Fruit fly (Drosophila melanogaster) whole organism, adult: ENCODE measurements around the gene Muc26B.

Experiments used
- CG12768 ChIP-seq: fragments of 200-800 bp; sonication (Bioruptor generic); optimal IDR thresholded peaks from 2 replicates; lab custom pipeline; 2017; ENCODE audit warnings: missing biosample characterization, missing genetic modification characterization, mild to moderate bottlenecking, moderate library complexity, missing genetic modification reagents
- CG14711 ChIP-seq: fragments of 200-800 bp; sonication (Bioruptor generic); optimal IDR thresholded peaks from 2 replicates; lab custom pipeline; 2018; ENCODE audit warnings: missing biosample characterization, mild to moderate bottlenecking, missing genetic modification characterization, moderate library complexity
- CG1620 ChIP-seq: fragments of 200-800 bp; sonication (Bioruptor generic); optimal IDR thresholded peaks from 2 replicates; lab custom pipeline; 2016; ENCODE audit warnings: missing biosample characterization, missing genetic modification characterization
- CG33017 ChIP-seq: fragments of 200-800 bp; sonication (Bioruptor generic); optimal IDR thresholded peaks from 2 replicates; lab custom pipeline; 2018; ENCODE audit warnings: missing biosample characterization, mild to moderate bottlenecking, missing genetic modification characterization, moderate library complexity
- CG5204 ChIP-seq: fragments of 200-800 bp; sonication (Bioruptor generic); optimal IDR thresholded peaks from 2 replicates; lab custom pipeline; 2016; ENCODE audit warnings: missing biosample characterization, missing genetic modification characterization
- CG7045 ChIP-seq: fragments of 200-800 bp; sonication (Bioruptor generic); optimal IDR thresholded peaks from 2 replicates; lab custom pipeline; 2017; ENCODE audit warnings: missing biosample characterization, mild to moderate bottlenecking, missing genetic modification characterization
- CG7101 ChIP-seq: fragments of 200-800 bp; sonication (Bioruptor generic); optimal IDR thresholded peaks from 2 replicates; lab custom pipeline; 2018; ENCODE audit warnings: missing biosample characterization, mild to moderate bottlenecking, missing genetic modification characterization, moderate library complexity
- Clk ChIP-seq: fragments of 200-800 bp; sonication (Bioruptor generic); optimal IDR thresholded peaks from 2 replicates; lab custom pipeline; 2017; ENCODE audit warnings: missing biosample characterization, missing genetic modification characterization
- Crg-1 ChIP-seq: fragments of 200-800 bp; sonication (Bioruptor generic); optimal IDR thresholded peaks from 2 replicates; lab custom pipeline; 2016; ENCODE audit warnings: missing biosample characterization, missing genetic modification characterization
- Hr96 ChIP-seq: fragments of 200-800 bp; sonication (Bioruptor generic); optimal IDR thresholded peaks from 2 replicates; lab custom pipeline; 2016; ENCODE audit warnings: missing biosample characterization, missing genetic modification characterization
- Mnt ChIP-seq: fragments of 200-800 bp; sonication (Bioruptor generic); optimal IDR thresholded peaks from 2 replicates; lab custom pipeline; 2016; ENCODE audit warnings: missing biosample characterization, mild to moderate bottlenecking, missing genetic modification characterization
- bab1 ChIP-seq: fragments of 200-800 bp; sonication (Bioruptor generic); optimal IDR thresholded peaks from 3 replicates; lab custom pipeline; 2019; ENCODE audit warnings: missing biosample characterization, mild to moderate bottlenecking, missing genetic modification characterization, moderate library complexity
- cic ChIP-seq: fragments of 200-800 bp; sonication (Bioruptor generic); optimal IDR thresholded peaks from 2 replicates; lab custom pipeline; 2017; ENCODE audit warnings: missing biosample characterization, mild to moderate bottlenecking, missing genetic modification characterization, moderate library complexity
- cnc ChIP-seq, 2 experiments: fragments of >200 bp; optimal IDR thresholded peaks; 2 replicates each; lab custom pipeline; 2017
- kay ChIP-seq: fragments of 200-800 bp; sonication (Bioruptor generic); peaks from one replicate; lab custom pipeline; 2016; ENCODE audit warnings: missing biosample characterization, missing genetic modification characterization, borderline replicate concordance
- ovo ChIP-seq: fragments of 200-800 bp; sonication (Bioruptor generic); optimal IDR thresholded peaks from 2 replicates; lab custom pipeline; 2016; ENCODE audit warnings: missing biosample characterization, missing genetic modification characterization
- pad ChIP-seq: fragments of 200-800 bp; sonication (Bioruptor generic); optimal IDR thresholded peaks from 3 replicates; lab custom pipeline; 2017; ENCODE audit warnings: missing biosample characterization, missing genetic modification characterization, mild to moderate bottlenecking, moderate library complexity, missing genetic modification reagents
- tj ChIP-seq: fragments of 200-800 bp; sonication (Bioruptor generic); optimal IDR thresholded peaks from 3 replicates; lab custom pipeline; 2017; ENCODE audit warnings: missing biosample characterization, mild to moderate bottlenecking, missing genetic modification characterization, moderate library complexity
- toe ChIP-seq: fragments of 200-800 bp; sonication (Bioruptor generic); optimal IDR thresholded peaks from 2 replicates; lab custom pipeline; 2016; ENCODE audit warnings: missing biosample characterization, missing genetic modification characterization

Muc26B gene

DNA sequence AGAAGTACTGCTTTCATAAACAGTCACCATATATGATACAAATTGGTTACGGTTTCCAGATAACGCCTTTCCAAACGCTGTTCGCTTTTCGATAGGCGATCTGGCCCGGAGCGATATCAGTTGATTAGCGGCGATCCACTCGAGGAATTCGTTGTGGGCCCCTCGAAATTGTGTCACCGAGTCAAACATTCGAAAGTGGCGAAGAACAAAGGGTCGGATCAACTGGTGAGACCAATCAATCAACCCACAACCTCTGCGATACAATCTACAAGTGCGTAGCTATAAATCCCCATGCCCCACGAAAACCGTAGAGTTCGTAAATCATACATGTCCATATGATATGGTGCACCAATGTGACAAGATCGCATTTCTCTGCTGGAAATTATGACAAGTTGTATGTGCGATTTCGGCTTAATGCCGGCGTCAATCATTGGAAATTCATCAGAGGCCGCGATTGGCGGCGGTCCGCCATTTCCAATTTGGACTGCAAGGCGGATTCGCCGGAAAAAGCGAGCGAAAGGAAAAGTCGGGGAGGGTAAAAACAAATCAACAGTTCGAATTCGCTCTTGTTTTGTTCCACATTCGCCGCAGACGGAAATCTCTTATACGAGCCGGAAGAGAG lies 26.5 kb downstream of the Muc26B start:
- TF ChIP-seq tj (GFP tag; lab: Kevin White, UChicago) (no peak), Crg-1 (no peak), toe (GFP tag; lab: Kevin White, UChicago) (no peak), Mnt (GFP tag; lab: Kevin White, UChicago) (no peak), CG33017 (tag; lab: Kevin White, UChicago) (no peak), cic (GFP tag; lab: Kevin White, UChicago) (no peak), CG1620 (GFP tag; lab: Kevin White, UChicago) (no peak), CG14711 (tag; lab: Kevin White, UChicago) (no peak)

DNA sequence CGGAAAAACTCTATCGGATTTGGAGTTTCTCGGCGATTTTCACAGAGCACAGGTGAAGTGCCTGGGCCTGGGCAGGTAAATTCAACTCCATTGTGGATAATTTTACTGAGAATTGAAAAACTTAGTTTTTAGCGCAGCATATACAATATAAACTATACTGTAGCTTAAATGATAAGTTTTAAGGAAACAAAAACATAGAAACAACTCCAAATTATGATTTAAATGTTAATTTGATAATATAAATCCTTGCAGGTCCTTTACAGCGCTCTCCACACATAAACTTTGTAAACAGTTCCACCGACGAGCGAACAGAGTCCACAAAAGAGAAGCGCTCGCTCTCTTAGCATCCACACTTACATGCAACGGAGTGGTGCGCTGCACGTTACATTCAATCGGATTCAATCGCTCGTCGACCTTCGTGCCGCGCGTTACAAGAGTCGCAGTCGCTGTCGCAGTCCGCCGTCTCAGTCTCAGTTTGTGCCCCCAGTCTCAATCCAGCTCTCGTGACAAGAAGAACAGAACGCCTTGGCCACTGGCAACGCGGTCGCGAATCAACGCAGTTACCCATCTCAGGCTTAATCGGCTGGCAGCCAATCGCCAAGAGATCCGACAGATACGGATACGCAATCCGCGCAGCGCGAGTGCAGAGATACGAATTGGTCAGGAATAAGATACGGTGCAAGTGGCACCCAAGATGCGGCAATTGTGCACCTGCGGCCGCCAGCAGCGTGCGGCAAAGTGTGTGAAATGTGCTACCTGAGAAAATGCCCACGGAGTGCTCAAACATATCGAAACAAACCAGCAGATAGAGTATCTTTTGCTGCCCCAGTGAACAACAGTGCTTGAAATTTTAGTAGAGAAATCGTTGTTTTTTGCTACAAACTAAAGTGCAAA lies 27.2 kb downstream of the Muc26B start, which contains the start of gene smal:
Gene smal (plus strand): TSS at position 394 of the 894 bp plus-strand sequence.
- TF ChIP-seq CG7045: no peak
- TF ChIP-seq ovo (GFP tag; lab: Kevin White, UChicago): no peak
- TF ChIP-seq toe (GFP tag; lab: Kevin White, UChicago): no peak
- TF ChIP-seq CG5204 (GFP tag; lab: Kevin White, UChicago): no peak
- no peak for TF ChIP-seq pad (GFP tag; lab: Kevin White, UChicago)
- TF ChIP-seq tj (GFP tag; lab: Kevin White, UChicago): no peak

DNA sequence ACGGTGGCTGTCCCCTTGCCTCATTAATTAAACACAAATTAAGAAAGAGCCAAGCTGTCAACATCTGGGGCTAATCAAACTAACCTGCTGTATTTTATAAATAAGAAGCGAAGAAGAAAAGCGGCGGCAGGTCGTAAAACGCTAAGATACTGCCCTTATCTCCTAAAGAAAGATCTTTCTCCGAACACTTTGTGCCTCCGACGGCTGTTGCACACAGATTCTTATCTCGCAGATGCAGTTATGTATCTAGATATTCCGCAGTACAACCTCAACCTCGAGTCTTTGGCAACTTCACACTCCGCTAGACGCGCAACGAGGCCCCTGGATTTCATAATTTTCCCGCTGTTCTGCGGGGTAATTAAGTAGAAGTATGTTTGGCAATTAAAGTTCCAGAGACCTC lies 28.2 kb downstream of the Muc26B start:
- no peak for TF ChIP-seq kay (GFP tag; lab: Kevin White, UChicago)
- no peak for TF ChIP-seq Mnt (GFP tag; lab: Kevin White, UChicago)
- TF ChIP-seq tj (GFP tag; lab: Kevin White, UChicago): no peak
- no peak for TF ChIP-seq bab1
- TF ChIP-seq CG12768 (GFP tag; lab: Kevin White, UChicago): no peak
- no peak for TF ChIP-seq cnc (optimal IDR thresholded peaks at IDR 0.05; lab: Kevin White, UChicago)
- TF ChIP-seq Crg-1: no peak
- TF ChIP-seq toe (GFP tag; lab: Kevin White, UChicago): no peak
- TF ChIP-seq pad (GFP tag; lab: Kevin White, UChicago): no peak
- no peak for TF ChIP-seq Hr96 (GFP tag; lab: Kevin White, UChicago)
- no peak for TF ChIP-seq CG5204 (GFP tag; lab: Kevin White, UChicago)

DNA sequence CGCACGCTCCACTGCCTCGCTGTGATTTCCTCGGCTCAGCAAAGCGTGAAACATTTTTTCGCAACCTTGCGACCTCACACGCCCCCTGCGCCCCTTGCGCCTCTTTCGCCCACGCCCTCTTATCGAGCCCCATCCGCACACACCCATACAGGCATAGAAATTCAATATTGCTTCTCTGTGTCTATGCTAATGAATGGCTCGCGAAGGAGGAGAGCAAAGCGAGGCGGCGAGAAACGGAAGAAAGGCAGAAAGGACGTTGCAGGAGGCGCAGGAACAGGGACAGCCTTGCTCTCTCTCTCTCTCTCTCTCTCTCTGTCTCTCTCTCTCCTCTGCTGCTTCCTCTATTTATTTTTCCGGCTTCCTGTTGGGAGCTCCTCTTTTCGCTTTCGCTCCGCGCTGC lies 34.6 kb downstream of the Muc26B start:
- TF ChIP-seq Hr96 (GFP tag; lab: Kevin White, UChicago) (no peak), CG1620 (GFP tag; lab: Kevin White, UChicago) (no peak), Clk (GFP tag; lab: Kevin White, UChicago) (no peak), tj (GFP tag; lab: Kevin White, UChicago) (no peak), cnc (optimal IDR thresholded peaks at IDR 0.05; lab: Kevin White, UChicago) (no peak), toe (GFP tag; lab: Kevin White, UChicago) (no peak), Crg-1 (no peak), ovo (GFP tag; lab: Kevin White, UChicago) (no peak), CG7045 (no peak), CG33017 (tag; lab: Kevin White, UChicago) (no peak), CG5204 (GFP tag; lab: Kevin White, UChicago) (no peak), CG14711 (tag; lab: Kevin White, UChicago) (no peak)

DNA sequence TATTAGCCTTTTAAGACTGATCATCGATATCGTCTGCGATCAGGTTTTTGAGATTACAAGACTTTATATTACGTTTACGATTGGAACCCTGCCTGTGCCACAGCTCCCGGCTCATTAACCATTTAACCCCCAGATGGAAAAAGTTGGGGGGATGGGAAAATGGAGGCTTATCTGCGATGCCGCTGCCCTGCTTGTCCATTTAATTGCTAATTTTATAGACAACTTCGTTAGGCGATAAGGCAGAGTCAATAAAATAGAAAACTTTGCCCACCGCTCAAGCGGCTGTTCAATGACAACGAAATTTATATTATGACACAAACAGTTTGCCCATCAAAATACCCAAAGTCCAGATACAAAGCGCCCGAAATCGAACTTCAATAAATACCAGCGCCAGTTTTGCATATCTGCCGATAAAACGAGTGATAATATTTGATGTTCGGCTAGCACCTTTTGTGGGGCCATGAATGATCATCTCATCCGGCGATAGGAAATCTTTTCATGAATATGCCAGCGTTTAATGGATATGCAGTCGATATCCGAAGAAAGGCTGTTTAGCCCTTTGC lies 41.3 kb downstream of the Muc26B start:
- TF ChIP-seq pad (GFP tag; lab: Kevin White, UChicago): no peak
- TF ChIP-seq Mnt (GFP tag; lab: Kevin White, UChicago): no peak
- TF ChIP-seq CG14711 (tag; lab: Kevin White, UChicago): no peak
- no peak for TF ChIP-seq CG5204 (GFP tag; lab: Kevin White, UChicago)
- TF ChIP-seq bab1: no peak
- no peak for TF ChIP-seq Hr96 (GFP tag; lab: Kevin White, UChicago)
- no peak for TF ChIP-seq CG7101 (tag; lab: Kevin White, UChicago)
- TF ChIP-seq CG12768 (GFP tag; lab: Kevin White, UChicago): no peak
- no peak for TF ChIP-seq Clk (GFP tag; lab: Kevin White, UChicago)
- no peak for TF ChIP-seq cnc (optimal IDR thresholded peaks at IDR 0.05; lab: Kevin White, UChicago)
- no peak for TF ChIP-seq tj (GFP tag; lab: Kevin White, UChicago)
- TF ChIP-seq ovo (GFP tag; lab: Kevin White, UChicago): no peak
- TF ChIP-seq CG1620 (GFP tag; lab: Kevin White, UChicago): no peak
- TF ChIP-seq kay (GFP tag; lab: Kevin White, UChicago): no peak
- no peak for TF ChIP-seq CG33017 (tag; lab: Kevin White, UChicago)

DNA sequence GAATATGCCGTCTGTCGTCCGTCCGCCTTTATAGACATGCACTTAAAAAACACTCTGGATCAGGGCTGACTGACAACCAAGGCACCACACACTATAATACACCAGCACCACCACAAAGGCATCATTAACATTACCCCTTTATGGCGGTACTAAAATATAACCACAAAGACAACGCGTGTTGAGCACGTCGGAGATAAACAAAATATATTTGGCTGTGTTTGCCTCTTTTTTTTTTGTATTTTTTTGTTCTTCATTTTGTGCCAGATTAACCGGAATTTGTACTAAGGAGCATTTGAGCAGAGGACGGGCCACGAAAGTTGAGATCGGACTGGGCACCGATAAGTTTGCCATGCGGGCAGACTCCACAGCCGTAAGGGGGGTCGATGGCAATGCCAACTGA lies 42.3 kb downstream of the Muc26B start:
- TF ChIP-seq Hr96 (GFP tag; lab: Kevin White, UChicago): no peak
- TF ChIP-seq CG7045: no peak
- TF ChIP-seq cnc (optimal IDR thresholded peaks at IDR 0.05; lab: Kevin White, UChicago): no peak
- TF ChIP-seq CG33017 (tag; lab: Kevin White, UChicago): no peak
- TF ChIP-seq kay (GFP tag; lab: Kevin White, UChicago): no peak
- no peak for TF ChIP-seq tj (GFP tag; lab: Kevin White, UChicago)
- no peak for TF ChIP-seq Clk (GFP tag; lab: Kevin White, UChicago)
- TF ChIP-seq CG14711 (tag; lab: Kevin White, UChicago): no peak
- no peak for TF ChIP-seq bab1
- TF ChIP-seq Crg-1: no peak
- no peak for TF ChIP-seq pad (GFP tag; lab: Kevin White, UChicago)
- no peak for TF ChIP-seq cic (GFP tag; lab: Kevin White, UChicago)
- no peak for TF ChIP-seq CG1620 (GFP tag; lab: Kevin White, UChicago)
- TF ChIP-seq CG5204 (GFP tag; lab: Kevin White, UChicago): no peak
